Worm (Caenorhabditis elegans) whole organism, late embryonic: ENCODE data around the gene T25E4.2.

ENCODE experiments used
- ets-4 ChIP-seq: sonication (generic microtip); optimal IDR thresholded peaks from 2 replicates; lab custom pipeline; 2016; ENCODE audit warnings: missing genetic modification characterization, missing compliant biosample characterization
- fkh-10 ChIP-seq: fragments of 150-350 bp; optimal IDR thresholded peaks from 2 replicates; lab custom pipeline; 2014; ENCODE audit warnings: missing biosample characterization, missing genetic modification reagents, missing genetic modification characterization
- hlh-13 ChIP-seq: fragments of 200-800 bp; sonication (Bioruptor generic); optimal IDR thresholded peaks from 2 replicates; lab custom pipeline; 2018; ENCODE audit warnings: mild to moderate bottlenecking, missing genetic modification characterization, missing compliant biosample characterization
- hlh-6 ChIP-seq: sonication (generic microtip); optimal IDR thresholded peaks from 2 replicates; lab custom pipeline; 2016; ENCODE audit warnings: missing genotype, missing genetic modification characterization, missing compliant biosample characterization
- nhr-11 ChIP-seq: fragments of 150-350 bp; optimal IDR thresholded peaks from 2 replicates; lab custom pipeline; 2014; ENCODE audit warnings: missing biosample characterization, missing genetic modification characterization
- nhr-232 ChIP-seq: sonication (generic microtip); optimal IDR thresholded peaks from 2 replicates; lab custom pipeline; 2016; ENCODE audit warnings: missing genetic modification characterization, missing compliant biosample characterization
- pha-4 ChIP-seq: fragments of 150-350 bp; optimal IDR thresholded peaks from 2 replicates; lab custom pipeline; 2018; ENCODE audit warnings: missing biosample characterization, missing genetic modification reagents, missing genetic modification characterization
- pqm-1 ChIP-seq: sonication (generic microtip); optimal IDR thresholded peaks from 2 replicates; lab custom pipeline; 2016; ENCODE audit warnings: missing genetic modification characterization, missing compliant biosample characterization
- rnt-1 ChIP-seq: sonication (generic microtip); optimal IDR thresholded peaks from 2 replicates; lab custom pipeline; 2016; ENCODE audit warnings: missing genetic modification characterization, missing compliant biosample characterization
- unc-86 ChIP-seq: sonication (generic microtip); optimal IDR thresholded peaks from 2 replicates; lab custom pipeline; 2016; ENCODE audit warnings: missing genetic modification characterization, missing compliant biosample characterization

ce11 chrII:5533642-5534041 lies 48.6 kb downstream of the T25E4.2 start, which contains the start of gene hlh-26:
- TF ChIP-seq hlh-6 (no peak), pha-4 (tag; lab: Kevin White, UChicago) (no peak), nhr-232 (tag; lab: Kevin White, UChicago) (no peak), ets-4 (tag; lab: Kevin White, UChicago) (no peak), fkh-10 (GFP tag; lab: Kevin White, UChicago) (no peak), hlh-13 (GFP tag; lab: Kevin White, UChicago) (no peak), unc-86 (tag; lab: Kevin White, UChicago) (no peak), pqm-1 (tag; lab: Kevin White, UChicago) (no peak), nhr-11 (tag; lab: Kevin White, UChicago) (no peak), rnt-1 (tag; lab: Kevin White, UChicago) (no peak)
